Fruit fly (Drosophila melanogaster) Kc167 (cell line): ENCODE data around the gene CG6066.

Source experiments
- psq ChIP-seq: fragments of >200 bp; optimal IDR thresholded peaks from 2 replicates; lab custom pipeline; 2017; ENCODE audit warnings: missing external identifiers
- ttk ChIP-seq: sonication (Bioruptor generic); optimal IDR thresholded peaks from 2 replicates; lab custom pipeline; 2017; ENCODE audit warnings: missing external identifiers

DNA sequence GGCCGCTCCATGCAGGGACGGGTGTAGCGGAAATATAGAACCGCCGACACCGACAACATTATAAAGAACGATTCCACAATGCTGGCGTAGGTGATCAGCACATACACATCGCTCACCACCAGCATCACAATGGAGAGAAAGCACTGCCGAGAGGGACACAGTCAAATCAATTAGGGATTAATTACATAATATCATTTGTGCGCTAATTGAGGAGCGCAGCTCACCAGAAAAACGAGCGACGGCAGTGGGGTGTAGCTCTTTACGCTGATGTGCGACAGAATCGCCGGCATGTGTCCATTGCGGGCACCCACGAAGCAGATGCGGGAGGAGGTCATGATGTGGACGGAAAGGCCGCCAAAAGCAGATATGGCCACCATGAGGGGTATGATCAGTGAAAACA, 7.0 kb downstream of the CG6066 start:
- TF ChIP-seq psq (lab: Kevin White, UChicago) (no peak), ttk (no peak)
